Fruit fly (Drosophila melanogaster) whole organism, embryonic: Measurements from ENCODE around the gene CG43438.

Experiments
- Aef1 ChIP-seq: fragments of 200-800 bp; sonication (Bioruptor generic); IDR thresholded peaks from 3 replicates; pipeline ENCODE4 v1.3.6; 2022; ENCODE audit warnings: missing biosample characterization, missing genetic modification characterization
- Blimp-1 ChIP-seq: fragments of 200-800 bp; sonication (Bioruptor generic); optimal IDR thresholded peaks from 3 replicates; lab custom pipeline; 2018; ENCODE audit warnings: missing biosample characterization, missing genetic modification characterization, mild to moderate bottlenecking, moderate library complexity, missing genetic modification reagents
- CG10431 ChIP-seq: fragments of 200-800 bp; sonication (Bioruptor generic); optimal IDR thresholded peaks from 3 replicates; lab custom pipeline; 2018; ENCODE audit warnings: missing biosample characterization, mild to moderate bottlenecking, missing genetic modification characterization
- CG10979 ChIP-seq: fragments of 200-800 bp; sonication (Bioruptor generic); optimal IDR thresholded peaks from 2 replicates; lab custom pipeline; 2018; ENCODE audit warnings: missing biosample characterization, mild to moderate bottlenecking, missing genetic modification characterization, moderate library complexity
- CG11560 ChIP-seq: fragments of 200-800 bp; sonication (Bioruptor generic); IDR thresholded peaks from 3 replicates; pipeline ENCODE4 v1.3.6; 2022; ENCODE audit warnings: missing biosample characterization, missing genetic modification characterization
- CG11695 ChIP-seq: fragments of 200-800 bp; sonication (Bioruptor generic); IDR thresholded peaks from 3 replicates; pipeline ENCODE4 v1.3.6; 2022; ENCODE audit warnings: missing biosample characterization, missing genetic modification characterization
- CG14710 ChIP-seq: fragments of 200-800 bp; sonication (Bioruptor generic); optimal IDR thresholded peaks from 3 replicates; lab custom pipeline; 2019; ENCODE audit warnings: missing biosample characterization, mild to moderate bottlenecking, missing genetic modification characterization, moderate library complexity
- CG15011 ChIP-seq: fragments of 200-800 bp; sonication (Bioruptor generic); optimal IDR thresholded peaks from 3 replicates; lab custom pipeline; 2018; ENCODE audit warnings: missing biosample characterization, mild to moderate bottlenecking, missing genetic modification characterization
- CG17328 ChIP-seq: fragments of 200-800 bp; sonication (Bioruptor generic); IDR thresholded peaks from 2 replicates; pipeline ENCODE4 v1.3.6; 2022; ENCODE audit warnings: missing biosample characterization, missing genetic modification characterization
- CG1832 ChIP-seq: fragments of 200-800 bp; sonication (Bioruptor generic); optimal IDR thresholded peaks from 2 replicates; lab custom pipeline; 2017; ENCODE audit warnings: missing biosample characterization, mild to moderate bottlenecking, missing genetic modification characterization, inconsistent platforms
- CG2678 ChIP-seq: fragments of 200-800 bp; sonication (Bioruptor generic); optimal IDR thresholded peaks from 3 replicates; lab custom pipeline; 2019; ENCODE audit warnings: missing biosample characterization, mild to moderate bottlenecking, missing genetic modification characterization, moderate library complexity
- CG4328 ChIP-seq: fragments of 200-800 bp; sonication (Bioruptor generic); optimal IDR thresholded peaks from 3 replicates; lab custom pipeline; 2017; ENCODE audit warnings: missing biosample characterization, missing genetic modification reagents, missing genetic modification characterization
- CG5180 ChIP-seq: fragments of 200-800 bp; sonication (Bioruptor generic); optimal IDR thresholded peaks from 3 replicates; lab custom pipeline; 2017; ENCODE audit warnings: missing biosample characterization, missing genetic modification characterization, mild to moderate bottlenecking, moderate library complexity, missing genetic modification reagents
- CG6175 ChIP-seq: fragments of 200-800 bp; sonication (Bioruptor generic); IDR thresholded peaks from 3 replicates; pipeline ENCODE4 v1.3.6; 2022; ENCODE audit warnings: missing biosample characterization, missing genetic modification characterization
- CG8478 ChIP-seq: fragments of >200 bp; optimal IDR thresholded peaks from 2 replicates; lab custom pipeline; 2018
- CHES-1-like ChIP-seq: fragments of 200-800 bp; sonication (Bioruptor generic); optimal IDR thresholded peaks from 2 replicates; lab custom pipeline; 2016; ENCODE audit warnings: missing biosample characterization, missing genetic modification characterization
- Camta ChIP-seq: fragments of 200-800 bp; sonication (Bioruptor generic); optimal IDR thresholded peaks from 2 replicates; lab custom pipeline; 2016; ENCODE audit warnings: missing biosample characterization, missing genetic modification characterization
- CrebB ChIP-seq: fragments of 200-800 bp; sonication (Bioruptor generic); optimal IDR thresholded peaks from 3 replicates; lab custom pipeline; 2018; ENCODE audit warnings: missing biosample characterization, mild to moderate bottlenecking, missing genetic modification characterization
- Dek ChIP-seq: fragments of 200-800 bp; sonication (Bioruptor generic); optimal IDR thresholded peaks from 3 replicates; lab custom pipeline; 2019; ENCODE audit warnings: missing biosample characterization, mild to moderate bottlenecking, missing genetic modification characterization, moderate library complexity
- Dip3 ChIP-seq: fragments of 200-800 bp; sonication (Bioruptor generic); optimal IDR thresholded peaks from 3 replicates; lab custom pipeline; 2016; ENCODE audit warnings: missing biosample characterization, missing genetic modification characterization
- Dref ChIP-seq: fragments of 200-800 bp; sonication (Bioruptor generic); IDR thresholded peaks from 2 replicates; pipeline ENCODE4 v1.3.6; 2022; ENCODE audit warnings: missing biosample characterization, missing genetic modification characterization
- Ets65A ChIP-seq: fragments of 200-800 bp; sonication (Bioruptor generic); peaks from one replicate; lab custom pipeline; 2016; ENCODE audit warnings: missing biosample characterization, missing genetic modification characterization
- Hmr ChIP-seq: fragments of 200-800 bp; sonication (Bioruptor generic); optimal IDR thresholded peaks from 3 replicates; lab custom pipeline; 2017; ENCODE audit warnings: mild to moderate bottlenecking, missing biosample characterization, missing genetic modification reagents, missing genetic modification characterization
- Hsf ChIP-seq: fragments of 200-800 bp; sonication (Bioruptor generic); optimal IDR thresholded peaks from 3 replicates; lab custom pipeline; 2016; ENCODE audit warnings: missing biosample characterization, missing genetic modification characterization
- Max ChIP-seq: fragments of 200-800 bp; sonication (Bioruptor generic); optimal IDR thresholded peaks from 2 replicates; lab custom pipeline; 2016; ENCODE audit warnings: missing biosample characterization, mild to moderate bottlenecking, missing genetic modification characterization
- Sry-δ ChIP-seq: fragments of 200-800 bp; sonication (Bioruptor generic); optimal IDR thresholded peaks from 2 replicates; lab custom pipeline; 2016; ENCODE audit warnings: missing biosample characterization, missing genetic modification characterization
- Stat92E ChIP-seq, 3 experiments: fragments of >200 bp in 2 of 3; fragments of 200-800 bp in 1 of 3; sonication (Bioruptor generic) in 1 of 3; optimal IDR thresholded peaks; 2 replicates each; lab custom pipeline; 2017 to 2019; ENCODE audit warnings: missing biosample characterization in 3 of 3, missing genetic modification characterization in 3 of 3, mild to moderate bottlenecking in 1 of 3, moderate library complexity in 1 of 3
- Trl ChIP-seq, 3 experiments: fragments of >200 bp in 2 of 3; fragments of 200-800 bp in 1 of 3; sonication (Bioruptor generic) in 1 of 3; optimal IDR thresholded peaks; 2 replicates in 1 of 3; 3 replicates in 2 of 3; lab custom pipeline; 2016 to 2017; ENCODE audit warnings: missing biosample characterization in 1 of 3, missing genetic modification characterization in 1 of 3
- ac ChIP-seq: fragments of 200-800 bp; sonication (Bioruptor generic); optimal IDR thresholded peaks from 3 replicates; lab custom pipeline; 2017; ENCODE audit warnings: missing biosample characterization, mild to moderate bottlenecking, missing genetic modification characterization
- ato ChIP-seq: fragments of 200-800 bp; sonication (Bioruptor generic); IDR thresholded peaks from 2 replicates; pipeline ENCODE4 v1.3.6; 2022; ENCODE audit warnings: missing biosample characterization, missing genetic modification characterization; ENCODE audit not compliant: partially characterized antibody
- bbx ChIP-seq: fragments of 200-800 bp; sonication (Bioruptor generic); IDR thresholded peaks from 2 replicates; pipeline ENCODE4 v1.3.6; 2022; ENCODE audit warnings: missing biosample characterization, missing genetic modification characterization; ENCODE audit not compliant: partially characterized antibody
- cad ChIP-seq: fragments of >200 bp; optimal IDR thresholded peaks from 2 replicates; lab custom pipeline; 2017; ENCODE audit warnings: missing biosample characterization, missing genetic modification characterization
- cg ChIP-seq: fragments of 200-800 bp; sonication (Bioruptor generic); optimal IDR thresholded peaks from 3 replicates; lab custom pipeline; 2019; ENCODE audit warnings: missing biosample characterization, mild to moderate bottlenecking, missing genetic modification characterization, moderate library complexity
- croc ChIP-seq: fragments of 200-800 bp; sonication (Bioruptor generic); conservative IDR thresholded peaks from 3 replicates; pipeline ENCODE4 v1.3.6; 2022; ENCODE audit warnings: missing biosample characterization, missing genetic modification characterization
- dimm ChIP-seq: fragments of 200-800 bp; sonication (Bioruptor generic); IDR thresholded peaks from 2 replicates; pipeline ENCODE4 v1.3.6; 2022; ENCODE audit warnings: missing biosample characterization, missing genetic modification characterization
- dmrt11E ChIP-seq: fragments of 200-800 bp; sonication (Bioruptor generic); optimal IDR thresholded peaks from 3 replicates; lab custom pipeline; 2018; ENCODE audit warnings: missing biosample characterization, mild to moderate bottlenecking, missing genetic modification characterization, moderate library complexity
- ewg ChIP-seq: fragments of 200-800 bp; sonication (Bioruptor generic); optimal IDR thresholded peaks from 3 replicates; lab custom pipeline; 2017; ENCODE audit warnings: mild to moderate bottlenecking, missing biosample characterization, missing genetic modification reagents, missing genetic modification characterization
- grn ChIP-seq: fragments of 200-800 bp; sonication (Bioruptor generic); optimal IDR thresholded peaks from 3 replicates; lab custom pipeline; 2017; ENCODE audit warnings: missing biosample characterization, missing genetic modification characterization
- hkb ChIP-seq, 2 experiments: fragments of 200-800 bp in 1 of 2; fragments of >200 bp in 1 of 2; sonication (Bioruptor generic) in 1 of 2; IDR thresholded peaks in 1 of 2; optimal IDR thresholded peaks in 1 of 2; 2 replicates each; pipeline versions ENCODE4 v1.3.6 to Lab custom; 2017 to 2022; ENCODE audit warnings: missing biosample characterization in 1 of 2, missing genetic modification characterization in 1 of 2
- inv ChIP-seq: fragments of 200-800 bp; sonication (Bioruptor generic); IDR thresholded peaks from 2 replicates; pipeline ENCODE4 v1.3.6; 2022; ENCODE audit warnings: missing biosample characterization, missing genetic modification characterization; ENCODE audit not compliant: partially characterized antibody
- lilli ChIP-seq: fragments of 200-800 bp; sonication (Bioruptor generic); optimal IDR thresholded peaks from 3 replicates; lab custom pipeline; 2016; ENCODE audit warnings: missing biosample characterization, missing genetic modification characterization
- mam ChIP-seq: fragments of 200-800 bp; sonication (Bioruptor generic); optimal IDR thresholded peaks from 3 replicates; lab custom pipeline; 2016; ENCODE audit warnings: missing biosample characterization, missing genetic modification characterization
- peb ChIP-seq: fragments of 200-800 bp; sonication (Bioruptor generic); IDR thresholded peaks from 2 replicates; pipeline ENCODE4 v1.3.6; 2022; ENCODE audit warnings: missing biosample characterization, missing genetic modification characterization
- so ChIP-seq: fragments of 200-800 bp; sonication (Bioruptor generic); IDR thresholded peaks from 3 replicates; pipeline ENCODE4 v1.3.6; 2022; ENCODE audit warnings: missing biosample characterization, missing genetic modification characterization
- sob ChIP-seq: fragments of 200-800 bp; sonication (Bioruptor generic); IDR thresholded peaks from 2 replicates; pipeline ENCODE4 v1.3.6; 2022; ENCODE audit warnings: missing biosample characterization, missing genetic modification characterization
- unc-4 ChIP-seq: fragments of 200-800 bp; sonication (Bioruptor generic); IDR thresholded peaks from 2 replicates; pipeline ENCODE4 v1.3.6; 2022; ENCODE audit warnings: missing biosample characterization, missing genetic modification characterization; ENCODE audit not compliant: partially characterized antibody
- z ChIP-seq: fragments of 200-800 bp; sonication (Bioruptor generic); IDR thresholded peaks from 3 replicates; pipeline ENCODE4 v1.3.6; 2022; ENCODE audit warnings: missing biosample characterization, missing genetic modification characterization

Gene CG43438

dm6 chr2L:11516526-11517441 is 19.2 kb upstream of the CG43438 start, which contains the start of the genes Dlg5 and CG4970 (continued):
- no peak for TF ChIP-seq Blimp-1 (GFP tag; lab: Kevin White, UChicago)
- TF ChIP-seq grn (GFP tag; lab: Kevin White, UChicago), result peak; percentile 93
- TF ChIP-seq CG17328 (GFP tag; lab: Robert Waterston, UW), result no peak
- peak; percentile 29 for TF ChIP-seq Dip3 (GFP tag; lab: Kevin White, UChicago)
- TF ChIP-seq Max (GFP tag; lab: Kevin White, UChicago), result no peak
- TF ChIP-seq CrebB (tag; lab: Kevin White, UChicago), result no peak
- TF ChIP-seq Trl (optimal IDR thresholded peaks at IDR 0.05; lab: Kevin White, UChicago), result no peak
- no peak for TF ChIP-seq Trl (GFP tag; optimal IDR thresholded peaks at IDR 0.05; lab: Kevin White, UChicago)
- TF ChIP-seq Dref (GFP tag; lab: Robert Waterston, UW), result peak; percentile 71
- TF ChIP-seq dimm, result no peak
- TF ChIP-seq cg (GFP tag; lab: Kevin White, UChicago), result peak; percentile 98
- TF ChIP-seq CHES-1-like (GFP tag; lab: Kevin White, UChicago), result no peak
- no peak for TF ChIP-seq cad
- TF ChIP-seq dmrt11E (tag; lab: Kevin White, UChicago), result no peak
- peak; percentile 69 for TF ChIP-seq CG14710 (tag; lab: Kevin White, UChicago)
- TF ChIP-seq CG15011 (GFP tag; lab: Kevin White, UChicago), result no peak
- peak in 1 of 3 experiments; percentile 4 for TF ChIP-seq Stat92E (GFP tag; optimal IDR thresholded peaks at IDR 0.05; lab: Kevin White, UChicago)
- peak; percentile 55; the same call in 1 of the 3 replicates for TF ChIP-seq CG11560
- TF ChIP-seq inv (GFP tag; lab: Robert Waterston, UW), result peak; percentile 76
- no peak for TF ChIP-seq mam
- peak; percentile 57 for TF ChIP-seq ewg (GFP tag; lab: Kevin White, UChicago)
- TF ChIP-seq CG4328 (GFP tag; lab: Kevin White, UChicago), result no peak
- TF ChIP-seq ac, result no peak
- peak; percentile 85 for TF ChIP-seq hkb (optimal IDR thresholded peaks at IDR 0.05; lab: Kevin White, UChicago)
- no peak for TF ChIP-seq hkb (GFP tag; IDR thresholded peaks at IDR 0.05; lab: Robert Waterston, UW)
- TF ChIP-seq sob, result no peak
- no peak for TF ChIP-seq CG2678 (tag; lab: Kevin White, UChicago)
- TF ChIP-seq CG11695 (GFP tag; lab: Robert Waterston, UW), result no peak
- peak; percentile 34 for TF ChIP-seq Dek (tag; lab: Kevin White, UChicago)
- TF ChIP-seq Camta, result no peak
- TF ChIP-seq Ets65A (GFP tag; lab: Kevin White, UChicago), result peak; percentile 90
- peak; percentile 78 for TF ChIP-seq Sry-δ (GFP tag; lab: Kevin White, UChicago)
- TF ChIP-seq Aef1 (GFP tag; lab: Robert Waterston, UW), result no peak; the same call in 1 of the 3 replicates
- TF ChIP-seq ato (GFP tag; lab: Robert Waterston, UW), result peak; percentile 15; the same call in 1 of the 2 replicates
- no peak for TF ChIP-seq CG10431 (GFP tag; lab: Kevin White, UChicago)
- TF ChIP-seq CG1832 (GFP tag; lab: Kevin White, UChicago), result peak; percentile 95
- no peak for TF ChIP-seq CG10979 (tag; lab: Kevin White, UChicago)
- no peak for TF ChIP-seq CG6175 (GFP tag; lab: Robert Waterston, UW)
- peak; percentile 72 for TF ChIP-seq CG5180 (GFP tag; lab: Kevin White, UChicago)
- peak; percentile 20 for TF ChIP-seq lilli (GFP tag; lab: Kevin White, UChicago)
- TF ChIP-seq bbx (GFP tag; lab: Robert Waterston, UW), result peak; percentile 86
- TF ChIP-seq croc, result no peak
- no peak for TF ChIP-seq so
- peak; percentile 56 for TF ChIP-seq Hmr (GFP tag; lab: Kevin White, UChicago)
- TF ChIP-seq CG8478 (lab: Kevin White, UChicago), result peak; percentile 91
- no peak for TF ChIP-seq z
- TF ChIP-seq peb (GFP tag; lab: Robert Waterston, UW), result no peak
- TF ChIP-seq Hsf (GFP tag; lab: Kevin White, UChicago), result peak; percentile 23
- TF ChIP-seq unc-4 (GFP tag; lab: Robert Waterston, UW), result peak; percentile 75
